Fruit fly (Drosophila melanogaster) whole organism: ENCODE results near the gene CG17896.

Experiments used
- EcR ChIP-seq, 2 experiments: fragments of >200 bp; optimal IDR thresholded peaks; 2 replicates each; lab custom pipeline; 2017; ENCODE audit warnings: missing biosample characterization in 2 of 2, missing genetic modification characterization in 2 of 2, missing genetic modification reagents in 2 of 2
- usp ChIP-seq: fragments of >200 bp; optimal IDR thresholded peaks from 2 replicates; lab custom pipeline; 2017; ENCODE audit warnings: missing biosample characterization, missing genetic modification characterization, mixed read lengths

DNA sequence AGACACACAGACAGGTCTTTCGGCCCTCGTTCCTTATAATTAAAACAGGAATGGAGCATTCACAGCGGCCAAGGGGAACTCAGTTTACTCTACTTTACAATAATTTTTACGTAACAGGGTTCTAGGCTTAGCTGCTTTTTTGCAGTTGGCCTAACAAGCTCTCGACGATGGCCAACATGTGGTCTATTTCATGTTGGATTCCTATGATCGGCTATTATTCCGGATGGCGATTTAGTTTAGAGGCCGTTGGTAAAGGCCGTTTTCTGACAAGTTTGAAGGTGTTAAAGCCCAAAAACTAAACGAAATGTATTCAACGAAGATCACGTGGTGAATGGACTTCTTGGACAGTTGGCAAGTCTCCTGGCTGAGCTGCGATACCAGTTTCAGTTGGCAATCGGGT lies 47.3 kb downstream of the CG17896 start:
- TF ChIP-seq EcR (GFP tag; optimal IDR thresholded peaks at IDR 0.05; lab: Kevin White, UChicago) (no peak), usp (GFP tag; lab: Kevin White, UChicago) (no peak)
